Fruit fly (Drosophila melanogaster) whole organism, adult: Measurements from ENCODE around the gene CG14088.
A peak's percentile ranks its signal among the peaks of the same experiment; 100 is the strongest.

Experiments
- CG11617 ChIP-seq: fragments of 200-800 bp; sonication (Bioruptor generic); optimal IDR thresholded peaks from 2 replicates; lab custom pipeline; 2017; ENCODE audit warnings: mild to moderate bottlenecking, missing biosample characterization, missing genetic modification reagents, missing genetic modification characterization
- CG12768 ChIP-seq: fragments of 200-800 bp; sonication (Bioruptor generic); optimal IDR thresholded peaks from 2 replicates; lab custom pipeline; 2017; ENCODE audit warnings: missing biosample characterization, missing genetic modification characterization, mild to moderate bottlenecking, moderate library complexity, missing genetic modification reagents
- CG14711 ChIP-seq: fragments of 200-800 bp; sonication (Bioruptor generic); optimal IDR thresholded peaks from 2 replicates; lab custom pipeline; 2018; ENCODE audit warnings: missing biosample characterization, mild to moderate bottlenecking, missing genetic modification characterization, moderate library complexity
- CG1620 ChIP-seq: fragments of 200-800 bp; sonication (Bioruptor generic); optimal IDR thresholded peaks from 2 replicates; lab custom pipeline; 2016; ENCODE audit warnings: missing biosample characterization, missing genetic modification characterization
- CG33017 ChIP-seq: fragments of 200-800 bp; sonication (Bioruptor generic); optimal IDR thresholded peaks from 2 replicates; lab custom pipeline; 2018; ENCODE audit warnings: missing biosample characterization, mild to moderate bottlenecking, missing genetic modification characterization, moderate library complexity
- CG5204 ChIP-seq: fragments of 200-800 bp; sonication (Bioruptor generic); optimal IDR thresholded peaks from 2 replicates; lab custom pipeline; 2016; ENCODE audit warnings: missing biosample characterization, missing genetic modification characterization
- CG7045 ChIP-seq: fragments of 200-800 bp; sonication (Bioruptor generic); optimal IDR thresholded peaks from 2 replicates; lab custom pipeline; 2017; ENCODE audit warnings: missing biosample characterization, mild to moderate bottlenecking, missing genetic modification characterization
- CG7101 ChIP-seq: fragments of 200-800 bp; sonication (Bioruptor generic); optimal IDR thresholded peaks from 2 replicates; lab custom pipeline; 2018; ENCODE audit warnings: missing biosample characterization, mild to moderate bottlenecking, missing genetic modification characterization, moderate library complexity
- Clk ChIP-seq: fragments of 200-800 bp; sonication (Bioruptor generic); optimal IDR thresholded peaks from 2 replicates; lab custom pipeline; 2017; ENCODE audit warnings: missing biosample characterization, missing genetic modification characterization
- Crg-1 ChIP-seq: fragments of 200-800 bp; sonication (Bioruptor generic); optimal IDR thresholded peaks from 2 replicates; lab custom pipeline; 2016; ENCODE audit warnings: missing biosample characterization, missing genetic modification characterization
- Hr96 ChIP-seq: fragments of 200-800 bp; sonication (Bioruptor generic); optimal IDR thresholded peaks from 2 replicates; lab custom pipeline; 2016; ENCODE audit warnings: missing biosample characterization, missing genetic modification characterization
- Mnt ChIP-seq: fragments of 200-800 bp; sonication (Bioruptor generic); optimal IDR thresholded peaks from 2 replicates; lab custom pipeline; 2016; ENCODE audit warnings: missing biosample characterization, mild to moderate bottlenecking, missing genetic modification characterization
- bab1 ChIP-seq: fragments of 200-800 bp; sonication (Bioruptor generic); optimal IDR thresholded peaks from 3 replicates; lab custom pipeline; 2019; ENCODE audit warnings: missing biosample characterization, mild to moderate bottlenecking, missing genetic modification characterization, moderate library complexity
- cic ChIP-seq: fragments of 200-800 bp; sonication (Bioruptor generic); optimal IDR thresholded peaks from 2 replicates; lab custom pipeline; 2017; ENCODE audit warnings: missing biosample characterization, mild to moderate bottlenecking, missing genetic modification characterization, moderate library complexity
- cnc ChIP-seq, 2 experiments: fragments of >200 bp; optimal IDR thresholded peaks; 2 replicates each; lab custom pipeline; 2017
- kay ChIP-seq: fragments of 200-800 bp; sonication (Bioruptor generic); peaks from one replicate; lab custom pipeline; 2016; ENCODE audit warnings: missing biosample characterization, missing genetic modification characterization, borderline replicate concordance
- ovo ChIP-seq: fragments of 200-800 bp; sonication (Bioruptor generic); optimal IDR thresholded peaks from 2 replicates; lab custom pipeline; 2016; ENCODE audit warnings: missing biosample characterization, missing genetic modification characterization
- pad ChIP-seq: fragments of 200-800 bp; sonication (Bioruptor generic); optimal IDR thresholded peaks from 3 replicates; lab custom pipeline; 2017; ENCODE audit warnings: missing biosample characterization, missing genetic modification characterization, mild to moderate bottlenecking, moderate library complexity, missing genetic modification reagents
- tj ChIP-seq: fragments of 200-800 bp; sonication (Bioruptor generic); optimal IDR thresholded peaks from 3 replicates; lab custom pipeline; 2017; ENCODE audit warnings: missing biosample characterization, mild to moderate bottlenecking, missing genetic modification characterization, moderate library complexity
- toe ChIP-seq: fragments of 200-800 bp; sonication (Bioruptor generic); optimal IDR thresholded peaks from 2 replicates; lab custom pipeline; 2016; ENCODE audit warnings: missing biosample characterization, missing genetic modification characterization

The CG14088 gene

dm6 chr3L:19261213-19261612 is 9.2 kb downstream of the CG14088 start, which contains the start of gene Bet1:
Gene Bet1 (plus strand): TSS chr3L:19261394.
- no peak for TF ChIP-seq ovo (GFP tag; lab: Kevin White, UChicago)
- TF ChIP-seq CG7045 (GFP tag; lab: Kevin White, UChicago), result no peak
- TF ChIP-seq CG11617 (GFP tag; lab: Kevin White, UChicago), result no peak
- no peak for TF ChIP-seq CG12768 (GFP tag; lab: Kevin White, UChicago)

- TF ChIP-seq CG7101 (tag; lab: Kevin White, UChicago) (no peak), CG5204 (GFP tag; lab: Kevin White, UChicago) (no peak), Crg-1 (no peak), toe (no peak), kay (no peak), CG1620 (GFP tag; lab: Kevin White, UChicago) (no peak), CG12768 (GFP tag; lab: Kevin White, UChicago) (peak; percentile 45), CG14711 (tag; lab: Kevin White, UChicago) (peak; percentile 8), cnc (optimal IDR thresholded peaks at IDR 0.05; lab: Kevin White, UChicago) (no peak), CG33017 (tag; lab: Kevin White, UChicago) (no peak), tj (GFP tag; lab: Kevin White, UChicago) (peak; percentile 48), Clk (GFP tag; lab: Kevin White, UChicago) (no peak), CG11617 (GFP tag; lab: Kevin White, UChicago) (no peak), ovo (GFP tag; lab: Kevin White, UChicago) (no peak), CG7045 (GFP tag; lab: Kevin White, UChicago) (peak; percentile 11), cic (peak; percentile 92), bab1 (peak; percentile 26), Hr96 (GFP tag; lab: Kevin White, UChicago) (peak; percentile 29), Mnt (GFP tag; lab: Kevin White, UChicago) (peak; percentile 72)
Observed at dm6 chr3L:19260278-19260803, 10.1 kb downstream of the CG14088 start, which contains the start of gene nes. Gene nes (minus strand): TSS chr3L:19260679.

dm6 chr3L:19258199-19258598 is 12.2 kb downstream of the CG14088 start:
- TF ChIP-seq cic (peak; percentile 6), CG11617 (GFP tag; lab: Kevin White, UChicago) (no peak)

dm6 chr3L:19254715-19255428 is 15.6 kb downstream of the CG14088 start, which contains the start of the genes mRpL21 and rept:
Gene mRpL21 (minus strand): TSS chr3L:19255061.
Gene rept (plus strand): TSS chr3L:19255340.
- TF ChIP-seq CG11617 (GFP tag; lab: Kevin White, UChicago), result peak; percentile 61
- no peak for TF ChIP-seq cnc (optimal IDR thresholded peaks at IDR 0.05; lab: Kevin White, UChicago)
- peak; percentile 74 for TF ChIP-seq CG7101 (tag; lab: Kevin White, UChicago)
- peak; percentile 64 for TF ChIP-seq pad (GFP tag; lab: Kevin White, UChicago)
- peak; percentile 19 for TF ChIP-seq cic
- peak; percentile 63 for TF ChIP-seq CG7045 (GFP tag; lab: Kevin White, UChicago)
- peak; percentile 78 for TF ChIP-seq CG1620 (GFP tag; lab: Kevin White, UChicago)
- peak; percentile 34 for TF ChIP-seq bab1
- no peak for TF ChIP-seq kay
- TF ChIP-seq toe, result peak; percentile 73
- TF ChIP-seq CG33017 (tag; lab: Kevin White, UChicago), result peak; percentile 54
- TF ChIP-seq Mnt (GFP tag; lab: Kevin White, UChicago), result peak; percentile 97
- TF ChIP-seq Crg-1, result peak; percentile 75
- TF ChIP-seq CG14711 (tag; lab: Kevin White, UChicago), result peak; percentile 41
- TF ChIP-seq tj (GFP tag; lab: Kevin White, UChicago), result peak; percentile 23
- TF ChIP-seq Clk (GFP tag; lab: Kevin White, UChicago), result no peak
- TF ChIP-seq CG5204 (GFP tag; lab: Kevin White, UChicago), result no peak
- TF ChIP-seq Hr96 (GFP tag; lab: Kevin White, UChicago), result peak; percentile 64
- TF ChIP-seq CG12768 (GFP tag; lab: Kevin White, UChicago), result peak; percentile 76
- TF ChIP-seq ovo (GFP tag; lab: Kevin White, UChicago), result peak; percentile 48

- no peak for TF ChIP-seq pad (GFP tag; lab: Kevin White, UChicago)
- no peak for TF ChIP-seq Clk (GFP tag; lab: Kevin White, UChicago)
- no peak for TF ChIP-seq kay
Observed at dm6 chr3L:19251643-19252042, 18.8 kb downstream of the CG14088 start.

- TF ChIP-seq CG7045 (GFP tag; lab: Kevin White, UChicago) (no peak), CG33017 (tag; lab: Kevin White, UChicago) (no peak), ovo (GFP tag; lab: Kevin White, UChicago) (no peak), Crg-1 (no peak), CG12768 (GFP tag; lab: Kevin White, UChicago) (no peak), cnc (optimal IDR thresholded peaks at IDR 0.05; lab: Kevin White, UChicago) (no peak), bab1 (no peak), CG14711 (tag; lab: Kevin White, UChicago) (no peak), cic (no peak), CG5204 (GFP tag; lab: Kevin White, UChicago) (no peak), CG7101 (tag; lab: Kevin White, UChicago) (no peak), CG11617 (GFP tag; lab: Kevin White, UChicago) (no peak), Clk (GFP tag; lab: Kevin White, UChicago) (no peak), kay (no peak)
Observed at dm6 chr3L:19237780-19238179, 32.7 kb downstream of the CG14088 start.
